Fruit fly (Drosophila melanogaster) whole organism, embryonic: Measurements from ENCODE around the gene mRpS7.
A peak's percentile ranks its signal among the peaks of the same experiment; 100 is the strongest.

Source experiments
- Asciz ChIP-seq: fragments of 200-800 bp; sonication (Bioruptor generic); optimal IDR thresholded peaks from 2 replicates; lab custom pipeline; 2017; ENCODE audit warnings: missing biosample characterization, mild to moderate bottlenecking, missing genetic modification characterization, missing genetic modification reagents
- C15 ChIP-seq: fragments of 200-800 bp; sonication (Bioruptor generic); IDR thresholded peaks from 3 replicates; pipeline ENCODE4 v1.3.6; 2022; ENCODE audit warnings: missing biosample characterization, missing genetic modification characterization
- CG10321 ChIP-seq: fragments of 200-800 bp; sonication (Bioruptor generic); IDR thresholded peaks from 2 replicates; pipeline ENCODE4 v1.3.6; 2022; ENCODE audit warnings: missing biosample characterization, missing genetic modification characterization
- CG10654 ChIP-seq: fragments of 200-800 bp; sonication (Bioruptor generic); optimal IDR thresholded peaks from 2 replicates; lab custom pipeline; 2016; ENCODE audit warnings: missing biosample characterization, missing genetic modification characterization
- CG10979 ChIP-seq: fragments of 200-800 bp; sonication (Bioruptor generic); optimal IDR thresholded peaks from 2 replicates; lab custom pipeline; 2018; ENCODE audit warnings: missing biosample characterization, mild to moderate bottlenecking, missing genetic modification characterization, moderate library complexity
- CG11085 ChIP-seq: fragments of 200-800 bp; sonication (Bioruptor generic); IDR thresholded peaks from 2 replicates; pipeline ENCODE4 v1.3.6; 2022; ENCODE audit warnings: missing biosample characterization, missing genetic modification characterization
- CG11247 ChIP-seq: fragments of 200-800 bp; sonication (Bioruptor generic); IDR thresholded peaks from 2 replicates; pipeline ENCODE4 v1.3.6; 2022; ENCODE audit warnings: missing biosample characterization, missing genetic modification characterization
- CG11398 ChIP-seq: fragments of 200-800 bp; sonication (Bioruptor generic); optimal IDR thresholded peaks from 2 replicates; lab custom pipeline; 2016; ENCODE audit warnings: missing biosample characterization, missing genetic modification characterization
- CG13424 ChIP-seq: fragments of 200-800 bp; sonication (Bioruptor generic); optimal IDR thresholded peaks from 2 replicates; lab custom pipeline; 2019; ENCODE audit warnings: missing biosample characterization, mild to moderate bottlenecking, missing genetic modification characterization, moderate library complexity
- CG13894 ChIP-seq: fragments of 200-800 bp; sonication (Bioruptor generic); optimal IDR thresholded peaks from 3 replicates; lab custom pipeline; 2018; ENCODE audit warnings: missing biosample characterization, mild to moderate bottlenecking, missing genetic modification characterization, moderate library complexity
- CG14667 ChIP-seq: fragments of 200-800 bp; sonication (Bioruptor generic); IDR thresholded peaks from 2 replicates; pipeline ENCODE4 v1.3.6; 2022; ENCODE audit warnings: missing biosample characterization, missing genetic modification characterization
- CG15011 ChIP-seq: fragments of 200-800 bp; sonication (Bioruptor generic); optimal IDR thresholded peaks from 3 replicates; lab custom pipeline; 2018; ENCODE audit warnings: missing biosample characterization, mild to moderate bottlenecking, missing genetic modification characterization
- CG16779 ChIP-seq: fragments of 200-800 bp; sonication (Bioruptor generic); IDR thresholded peaks from 2 replicates; pipeline ENCODE4 v1.3.6; 2022; ENCODE audit warnings: missing biosample characterization, missing genetic modification characterization
- CG17361 ChIP-seq: fragments of 200-800 bp; sonication (Bioruptor generic); IDR thresholded peaks from 3 replicates; pipeline ENCODE4 v1.3.6; 2022; ENCODE audit warnings: missing biosample characterization, missing genetic modification characterization
- CG2889 ChIP-seq: fragments of 200-800 bp; sonication (Bioruptor generic); IDR thresholded peaks from 3 replicates; pipeline ENCODE4 v1.3.6; 2022; ENCODE audit warnings: missing biosample characterization, missing genetic modification characterization
- CG31224 ChIP-seq: fragments of 200-800 bp; sonication (Bioruptor generic); IDR thresholded peaks from 2 replicates; pipeline ENCODE4 v1.3.6; 2022; ENCODE audit warnings: missing biosample characterization, missing genetic modification characterization
- CG31388 ChIP-seq: fragments of 200-800 bp; sonication (Bioruptor generic); optimal IDR thresholded peaks from 2 replicates; lab custom pipeline; 2016; ENCODE audit warnings: missing biosample characterization, missing genetic modification characterization
- CG8944 ChIP-seq: fragments of 200-800 bp; sonication (Bioruptor generic); optimal IDR thresholded peaks from 3 replicates; lab custom pipeline; 2016; ENCODE audit warnings: missing biosample characterization, missing genetic modification characterization
- Ets97D ChIP-seq: fragments of 200-800 bp; sonication (Bioruptor generic); optimal IDR thresholded peaks from 3 replicates; lab custom pipeline; 2016; ENCODE audit warnings: missing biosample characterization, missing genetic modification characterization
- Hr3 ChIP-seq: fragments of 200-800 bp; sonication (Bioruptor generic); optimal IDR thresholded peaks from 3 replicates; lab custom pipeline; 2016; ENCODE audit warnings: missing biosample characterization, missing genetic modification characterization
- Hr51 ChIP-seq, 2 experiments: fragments of 200-800 bp; sonication (Bioruptor generic); optimal IDR thresholded peaks; 2 replicates in 1 of 2; 3 replicates in 1 of 2; lab custom pipeline; 2016 to 2018; ENCODE audit warnings: missing biosample characterization in 2 of 2, missing genetic modification characterization in 2 of 2, mild to moderate bottlenecking in 1 of 2, moderate library complexity in 1 of 2
- Nf-YB ChIP-seq: fragments of 200-800 bp; sonication (Bioruptor generic); optimal IDR thresholded peaks from 3 replicates; lab custom pipeline; 2019; ENCODE audit warnings: missing biosample characterization, mild to moderate bottlenecking, missing genetic modification characterization, moderate library complexity
- NfI ChIP-seq: fragments of 200-800 bp; sonication (Bioruptor generic); optimal IDR thresholded peaks from 3 replicates; lab custom pipeline; 2018; ENCODE audit warnings: missing biosample characterization, mild to moderate bottlenecking, missing genetic modification characterization, moderate library complexity
- Scr ChIP-seq: fragments of 200-800 bp; sonication (Bioruptor generic); IDR thresholded peaks from 2 replicates; pipeline ENCODE4 v1.3.6; 2022; ENCODE audit warnings: missing biosample characterization, missing genetic modification characterization; ENCODE audit not compliant: partially characterized antibody
- Six4 ChIP-seq: fragments of 200-800 bp; sonication (Bioruptor generic); optimal IDR thresholded peaks from 2 replicates; lab custom pipeline; 2016; ENCODE audit warnings: missing biosample characterization, missing genetic modification characterization
- Sox100B ChIP-seq: fragments of 200-800 bp; sonication (Bioruptor generic); optimal IDR thresholded peaks from 3 replicates; lab custom pipeline; 2018; ENCODE audit warnings: missing biosample characterization, mild to moderate bottlenecking, missing genetic modification characterization
- Sox102F ChIP-seq: fragments of 200-800 bp; sonication (Bioruptor generic); optimal IDR thresholded peaks from 2 replicates; lab custom pipeline; 2018; ENCODE audit warnings: missing biosample characterization, mild to moderate bottlenecking, missing genetic modification characterization, moderate library complexity
- Sry-δ ChIP-seq: fragments of 200-800 bp; sonication (Bioruptor generic); optimal IDR thresholded peaks from 2 replicates; lab custom pipeline; 2016; ENCODE audit warnings: missing biosample characterization, missing genetic modification characterization
- abd-A ChIP-seq: fragments of 200-800 bp; sonication (Bioruptor generic); optimal IDR thresholded peaks from 3 replicates; lab custom pipeline; 2019; ENCODE audit warnings: missing biosample characterization, mild to moderate bottlenecking, missing genetic modification characterization, moderate library complexity
- ara ChIP-seq: fragments of 200-800 bp; sonication (Bioruptor generic); IDR thresholded peaks from 2 replicates; pipeline ENCODE4 v1.3.6; 2022; ENCODE audit warnings: missing biosample characterization, missing genetic modification characterization
- cato ChIP-seq: fragments of 200-800 bp; sonication (Bioruptor generic); optimal IDR thresholded peaks from 2 replicates; lab custom pipeline; 2016; ENCODE audit warnings: missing biosample characterization, missing genetic modification characterization, borderline replicate concordance
- corto ChIP-seq: fragments of 200-800 bp; sonication (Bioruptor generic); optimal IDR thresholded peaks from 2 replicates; lab custom pipeline; 2016; ENCODE audit warnings: missing biosample characterization, mild to moderate bottlenecking, missing genetic modification characterization, moderate library complexity
- crp ChIP-seq, 2 experiments: fragments of 200-800 bp; sonication (Bioruptor generic); optimal IDR thresholded peaks; 2 replicates in 1 of 2; 3 replicates in 1 of 2; lab custom pipeline; 2017; ENCODE audit warnings: missing biosample characterization in 2 of 2, missing genetic modification characterization in 2 of 2, mild to moderate bottlenecking in 1 of 2, moderate library complexity in 1 of 2
- dan ChIP-seq: fragments of 200-800 bp; sonication (Bioruptor generic); IDR thresholded peaks from 2 replicates; pipeline ENCODE4 v1.3.6; 2022; ENCODE audit warnings: missing biosample characterization, missing genetic modification characterization
- emc ChIP-seq: fragments of 200-800 bp; sonication (Bioruptor generic); optimal IDR thresholded peaks from 2 replicates; lab custom pipeline; 2016; ENCODE audit warnings: missing biosample characterization, missing genetic modification characterization
- ems ChIP-seq: fragments of 200-800 bp; sonication (Bioruptor generic); optimal IDR thresholded peaks from 3 replicates; lab custom pipeline; 2016; ENCODE audit warnings: missing biosample characterization, missing genetic modification characterization
- ewg ChIP-seq: fragments of 200-800 bp; sonication (Bioruptor generic); optimal IDR thresholded peaks from 3 replicates; lab custom pipeline; 2017; ENCODE audit warnings: mild to moderate bottlenecking, missing biosample characterization, missing genetic modification reagents, missing genetic modification characterization
- fd64A ChIP-seq: fragments of 200-800 bp; sonication (Bioruptor generic); optimal IDR thresholded peaks from 3 replicates; lab custom pipeline; 2018; ENCODE audit warnings: missing biosample characterization, mild to moderate bottlenecking, missing genetic modification characterization
- fu2 ChIP-seq: fragments of 200-800 bp; sonication (Bioruptor generic); optimal IDR thresholded peaks from 2 replicates; lab custom pipeline; 2016; ENCODE audit warnings: missing biosample characterization, missing genetic modification characterization
- gfzf ChIP-seq: fragments of 200-800 bp; sonication (Bioruptor generic); optimal IDR thresholded peaks from 2 replicates; lab custom pipeline; 2016; ENCODE audit warnings: missing biosample characterization, mild to moderate bottlenecking, missing genetic modification characterization, moderate library complexity
- ken ChIP-seq: fragments of 200-800 bp; sonication (Bioruptor generic); IDR thresholded peaks from 3 replicates; pipeline ENCODE4 v1.3.6; 2022; ENCODE audit warnings: missing biosample characterization, missing genetic modification characterization
- lov ChIP-seq, 2 experiments: fragments of 200-800 bp in 1 of 2; fragments of >200 bp in 1 of 2; sonication (Bioruptor generic) in 1 of 2; IDR thresholded peaks in 1 of 2; optimal IDR thresholded peaks in 1 of 2; 2 replicates in 1 of 2; 3 replicates in 1 of 2; pipeline versions ENCODE4 v1.3.6 to Lab custom; 2017 to 2022; ENCODE audit warnings: missing biosample characterization in 1 of 2, missing genetic modification characterization in 1 of 2
- maf-S ChIP-seq: fragments of 200-800 bp; sonication (Bioruptor generic); optimal IDR thresholded peaks from 2 replicates; lab custom pipeline; 2016; ENCODE audit warnings: missing biosample characterization, missing genetic modification characterization
- mld ChIP-seq: fragments of 200-800 bp; sonication (Bioruptor generic); IDR thresholded peaks from 3 replicates; pipeline ENCODE4 v1.3.6; 2022; ENCODE audit warnings: missing biosample characterization, missing genetic modification characterization; ENCODE audit not compliant: partially characterized antibody
- nmo ChIP-seq: fragments of 200-800 bp; sonication (Bioruptor generic); optimal IDR thresholded peaks from 2 replicates; lab custom pipeline; 2018; ENCODE audit warnings: missing biosample characterization, mild to moderate bottlenecking, missing genetic modification characterization, moderate library complexity
- oc ChIP-seq: fragments of 200-800 bp; sonication (Bioruptor generic); optimal IDR thresholded peaks from 2 replicates; lab custom pipeline; 2018; ENCODE audit warnings: missing biosample characterization, mild to moderate bottlenecking, missing genetic modification characterization, moderate library complexity
- sc ChIP-seq, 3 experiments: fragments of >200 bp in 2 of 3; fragments of 200-800 bp in 1 of 3; sonication (Bioruptor generic) in 1 of 3; optimal IDR thresholded peaks; 2 replicates in 2 of 3; 3 replicates in 1 of 3; lab custom pipeline; 2017; ENCODE audit warnings: mild to moderate bottlenecking in 1 of 3, missing biosample characterization in 1 of 3, missing genetic modification characterization in 1 of 3, missing genetic modification reagents in 1 of 3
- sqz ChIP-seq: fragments of 200-800 bp; sonication (Bioruptor generic); optimal IDR thresholded peaks from 3 replicates; lab custom pipeline; 2018; ENCODE audit warnings: missing biosample characterization, mild to moderate bottlenecking, missing genetic modification characterization
- ssp ChIP-seq: fragments of 200-800 bp; sonication (Bioruptor generic); IDR thresholded peaks from 2 replicates; pipeline ENCODE4 v1.3.6; 2022; ENCODE audit warnings: missing biosample characterization, missing genetic modification characterization
- twi ChIP-seq: fragments of 200-800 bp; optimal IDR thresholded peaks from 2 replicates; lab custom pipeline; 2019; ENCODE audit warnings: missing biosample characterization, mild to moderate bottlenecking, missing genetic modification characterization, moderate library complexity

The mRpS7 gene

DNA sequence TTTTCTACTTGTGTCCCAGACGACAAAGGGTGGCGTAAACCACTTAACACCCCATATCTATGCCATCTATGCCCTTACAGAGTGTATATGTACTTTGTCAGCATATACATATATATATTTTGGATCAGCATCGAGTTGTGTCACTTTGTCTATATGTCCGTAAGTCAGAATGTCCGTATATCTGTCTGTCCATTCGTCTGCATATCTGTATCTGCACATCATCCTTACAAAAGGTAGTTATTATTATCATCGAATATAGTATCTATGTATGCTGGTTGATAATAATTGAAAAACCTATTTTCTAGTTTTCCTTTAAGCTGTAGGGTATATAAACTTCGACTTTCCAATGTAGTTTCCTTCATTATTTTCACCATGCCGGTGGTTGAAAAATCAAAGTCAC is 35.3 kb upstream of the mRpS7 start (continued):
- no peak for TF ChIP-seq NfI (GFP tag; lab: Kevin White, UChicago)
- TF ChIP-seq ewg (GFP tag; lab: Kevin White, UChicago) = peak; percentile 13
- no peak for TF ChIP-seq gfzf
- no peak for TF ChIP-seq corto (GFP tag; lab: Kevin White, UChicago)
- TF ChIP-seq ken (GFP tag; lab: Robert Waterston, UW) = no peak
- peak; percentile 44; the same call in 1 of the 3 replicates for TF ChIP-seq CG17361
- no peak for TF ChIP-seq CG10321 (GFP tag; lab: Robert Waterston, UW)
- TF ChIP-seq mld (GFP tag; lab: Robert Waterston, UW) = no peak
- TF ChIP-seq Six4 (GFP tag; lab: Kevin White, UChicago) = no peak
- no peak for TF ChIP-seq Hr3
- TF ChIP-seq CG13424 (tag; lab: Kevin White, UChicago) = peak; percentile 30
- no peak for TF ChIP-seq CG11247
- no peak for TF ChIP-seq CG2889 (GFP tag; lab: Robert Waterston, UW)
- TF ChIP-seq fu2 = no peak
- TF ChIP-seq Nf-YB (GFP tag; lab: Kevin White, UChicago) = peak; percentile 21
- no peak for TF ChIP-seq lov (optimal IDR thresholded peaks at IDR 0.05; lab: Kevin White, UChicago)
- TF ChIP-seq lov (GFP tag; IDR thresholded peaks at IDR 0.05; lab: Robert Waterston, UW) = no peak
- no peak for TF ChIP-seq CG10654 (GFP tag; lab: Kevin White, UChicago)
- TF ChIP-seq Asciz (GFP tag; lab: Kevin White, UChicago) = no peak
- no peak for TF ChIP-seq Sry-δ (GFP tag; lab: Kevin White, UChicago)
- no peak for TF ChIP-seq C15 (GFP tag; lab: Robert Waterston, UW)
- no peak for TF ChIP-seq emc
- no peak for TF ChIP-seq ara (GFP tag; lab: Robert Waterston, UW)
- no peak for TF ChIP-seq dan
- no peak for TF ChIP-seq CG31224 (GFP tag; lab: Robert Waterston, UW)
- TF ChIP-seq twi (tag; lab: Kevin White, UChicago) = no peak
- peak; percentile 6 for TF ChIP-seq Sox100B
- TF ChIP-seq Hr51 (GFP tag; optimal IDR thresholded peaks at IDR 0.05; lab: Kevin White, UChicago) = no peak
- TF ChIP-seq Sox102F = no peak
- TF ChIP-seq ssp (GFP tag; lab: Robert Waterston, UW) = no peak
- TF ChIP-seq Ets97D (GFP tag; lab: Kevin White, UChicago) = no peak
- TF ChIP-seq Scr (GFP tag; lab: Robert Waterston, UW) = no peak
- no peak for TF ChIP-seq maf-S (GFP tag; lab: Kevin White, UChicago)
- TF ChIP-seq crp (GFP tag; optimal IDR thresholded peaks at IDR 0.05; lab: Kevin White, UChicago) = no peak
- TF ChIP-seq sqz (GFP tag; lab: Kevin White, UChicago) = no peak
- no peak for TF ChIP-seq CG14667
- TF ChIP-seq CG10979 = peak; percentile 58
- no peak for TF ChIP-seq fd64A (GFP tag; lab: Kevin White, UChicago)
- no peak for TF ChIP-seq cato (GFP tag; lab: Kevin White, UChicago)
- TF ChIP-seq CG11085 (GFP tag; lab: Robert Waterston, UW) = no peak
- no peak for TF ChIP-seq CG16779 (GFP tag; lab: Robert Waterston, UW)
- TF ChIP-seq CG15011 (GFP tag; lab: Kevin White, UChicago) = no peak
- no peak for TF ChIP-seq CG31388
- no peak for TF ChIP-seq oc (tag; lab: Kevin White, UChicago)
- TF ChIP-seq nmo (GFP tag; lab: Kevin White, UChicago) = peak; percentile 29
- TF ChIP-seq sc (optimal IDR thresholded peaks at IDR 0.05; lab: Kevin White, UChicago) = no peak
- TF ChIP-seq sc (GFP tag; optimal IDR thresholded peaks at IDR 0.05; lab: Kevin White, UChicago) = no peak
- TF ChIP-seq CG13894 (tag; lab: Kevin White, UChicago) = no peak
- TF ChIP-seq abd-A (tag; lab: Kevin White, UChicago) = no peak
- no peak for TF ChIP-seq ems (GFP tag; lab: Kevin White, UChicago)
- no peak for TF ChIP-seq CG11398 (GFP tag; lab: Kevin White, UChicago)
- TF ChIP-seq CG8944 (GFP tag; lab: Kevin White, UChicago) = no peak
